Worm (Caenorhabditis elegans): ENCODE measurements around the gene ZK596.2.

DNA sequence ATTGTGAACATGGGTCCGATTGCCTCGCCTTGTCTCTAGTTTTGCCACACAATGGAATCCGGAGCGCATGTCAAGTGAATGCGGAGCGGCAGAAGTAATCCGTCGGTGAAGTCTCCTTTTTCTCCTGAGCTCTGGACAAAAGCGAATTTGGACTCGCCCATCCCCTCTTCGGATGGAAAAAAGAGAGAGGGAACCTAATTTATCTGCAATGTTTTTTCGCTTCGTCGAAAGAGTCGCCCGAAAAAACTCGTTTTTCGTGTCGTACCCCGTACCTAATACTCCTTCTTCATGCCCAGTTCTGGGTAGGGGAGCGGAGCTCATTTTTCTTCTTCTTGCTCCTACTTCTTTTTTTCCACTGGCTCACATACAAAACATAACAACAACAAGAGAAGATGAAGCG, 38.9 kb downstream of the ZK596.2 start:
- no peak for TF ChIP-seq pha-4 (tag; optimal IDR thresholded peaks at IDR 0.05)
- no peak for TF ChIP-seq cnd-1 (tag; optimal IDR thresholded peaks at IDR 0.05)
- no peak for TF ChIP-seq mep-1 (tag; optimal IDR thresholded peaks at IDR 0.05)
- TF ChIP-seq nhr-76 (tag; optimal IDR thresholded peaks at IDR 0.05) = no peak
- TF ChIP-seq nhr-12 (tag; optimal IDR thresholded peaks at IDR 0.05) = no peak
